Fruit fly (Drosophila melanogaster) whole organism, prepupa: ENCODE measurements around the gene CG7632.

ENCODE experiments used
- Blimp-1 ChIP-seq: fragments of 200-800 bp; sonication (Bioruptor generic); optimal IDR thresholded peaks from 3 replicates; lab custom pipeline; 2017; ENCODE audit warnings: missing biosample characterization, missing genetic modification characterization, mild to moderate bottlenecking, moderate library complexity, missing genetic modification reagents
- Gug ChIP-seq: fragments of 200-800 bp; sonication (Bioruptor generic); IDR thresholded peaks from 2 replicates; pipeline ENCODE4 v1.3.6; 2022; ENCODE audit warnings: missing biosample characterization, missing genetic modification characterization
- Lpt ChIP-seq: fragments of 200-800 bp; sonication (Bioruptor generic); optimal IDR thresholded peaks from 3 replicates; lab custom pipeline; 2016; ENCODE audit warnings: missing biosample characterization, missing genetic modification characterization
- cyc ChIP-seq: fragments of 200-800 bp; sonication (Bioruptor generic); optimal IDR thresholded peaks from 3 replicates; lab custom pipeline; 2016; ENCODE audit warnings: missing biosample characterization, missing genetic modification characterization
- pdm3 ChIP-seq: fragments of 200-800 bp; sonication (Bioruptor generic); optimal IDR thresholded peaks from 3 replicates; lab custom pipeline; 2016; ENCODE audit warnings: missing biosample characterization, missing genetic modification characterization
- spab ChIP-seq: fragments of 200-800 bp; sonication (Bioruptor generic); optimal IDR thresholded peaks from 2 replicates; lab custom pipeline; 2017; ENCODE audit warnings: missing biosample characterization, mild to moderate bottlenecking, missing genetic modification characterization, missing genetic modification reagents

DNA sequence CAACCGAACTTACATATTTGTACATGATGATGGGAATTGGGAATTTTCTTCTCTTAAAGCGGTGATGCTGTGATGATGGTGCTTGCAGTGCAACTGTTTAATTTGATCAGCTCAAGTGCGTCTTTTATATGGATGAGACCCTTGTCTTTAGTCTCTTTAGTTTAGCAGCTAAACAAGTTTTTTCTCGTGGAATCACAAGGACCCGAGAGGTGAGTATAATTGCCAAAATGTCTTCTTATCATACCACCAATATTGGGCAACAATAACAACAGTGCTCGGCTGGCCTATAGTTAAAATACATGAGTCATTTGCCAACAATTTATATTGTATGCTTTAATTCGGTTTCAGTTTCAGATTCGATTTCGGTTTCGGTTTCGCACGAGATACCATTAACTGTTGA is 6.8 kb upstream of the CG7632 start, which contains the start of gene Edg78E:
- no peak for TF ChIP-seq pdm3 (GFP tag; lab: Kevin White, UChicago)
- TF ChIP-seq Blimp-1 (GFP tag; lab: Kevin White, UChicago) = no peak
- TF ChIP-seq cyc (GFP tag; lab: Kevin White, UChicago) = no peak
- no peak for TF ChIP-seq Gug (GFP tag; lab: Robert Waterston, UW)
- no peak for TF ChIP-seq Lpt (GFP tag; lab: Kevin White, UChicago)
- no peak for TF ChIP-seq spab
